Worm (Caenorhabditis elegans) whole organism, L4/young adult: Measurements from ENCODE around the gene F44B9.9.

Experiments
- W03F9.2 ChIP-seq: fragments of 150-350 bp; optimal IDR thresholded peaks from 2 replicates; lab custom pipeline; 2014; ENCODE audit warnings: missing biosample characterization, missing genetic modification characterization
- him-1 ChIP-seq: sonication (generic microtip); optimal IDR thresholded peaks from 2 replicates; lab custom pipeline; 2016; ENCODE audit warnings: missing genotype, missing genetic modification reagents, missing genetic modification characterization, missing compliant biosample characterization

- TF ChIP-seq him-1 (tag; lab: Kevin White, UChicago): peak; percentile 97
- TF ChIP-seq W03F9.2 (tag; lab: Kevin White, UChicago): peak; percentile 98
These were observed 12.9 kb upstream of the F44B9.9 start for ce11 chrIII:8043784-8044183.
